Fruit fly (Drosophila melanogaster) whole organism, embryonic: ENCODE data around the gene CG31898.

Experiments
- Atf3 ChIP-seq: fragments of 200-800 bp; sonication (Bioruptor generic); optimal IDR thresholded peaks from 3 replicates; lab custom pipeline; 2016; ENCODE audit warnings: missing biosample characterization, missing genetic modification characterization
- B-H1 ChIP-seq: fragments of 200-800 bp; sonication (Bioruptor generic); IDR thresholded peaks from 3 replicates; pipeline ENCODE4 v1.3.6; 2022; ENCODE audit warnings: missing biosample characterization, missing genetic modification characterization
- CG10147 ChIP-seq: fragments of 200-800 bp; sonication (Bioruptor generic); optimal IDR thresholded peaks from 2 replicates; lab custom pipeline; 2019; ENCODE audit warnings: missing biosample characterization, mild to moderate bottlenecking, missing genetic modification characterization, moderate library complexity
- CG10267 ChIP-seq: fragments of 200-800 bp; sonication (Bioruptor generic); optimal IDR thresholded peaks from 2 replicates; lab custom pipeline; 2018; ENCODE audit warnings: missing biosample characterization, mild to moderate bottlenecking, missing genetic modification characterization, moderate library complexity
- CG11504 ChIP-seq: fragments of 200-800 bp; sonication (Bioruptor generic); optimal IDR thresholded peaks from 3 replicates; lab custom pipeline; 2019; ENCODE audit warnings: missing biosample characterization, mild to moderate bottlenecking, missing genetic modification characterization, moderate library complexity
- CG12104 ChIP-seq: fragments of 200-800 bp; sonication (Bioruptor generic); optimal IDR thresholded peaks from 3 replicates; lab custom pipeline; 2016; ENCODE audit warnings: missing biosample characterization, missing genetic modification characterization
- CG12236 ChIP-seq: fragments of 200-800 bp; sonication (Bioruptor generic); optimal IDR thresholded peaks from 2 replicates; lab custom pipeline; 2016; ENCODE audit warnings: missing biosample characterization, missing genetic modification characterization
- CG13624 ChIP-seq: fragments of 200-800 bp; sonication (Bioruptor generic); optimal IDR thresholded peaks from 2 replicates; lab custom pipeline; 2016; ENCODE audit warnings: missing biosample characterization, missing genetic modification characterization
- CG14050 ChIP-seq: fragments of 200-800 bp; sonication (Bioruptor generic); IDR thresholded peaks from 3 replicates; pipeline ENCODE4 v1.3.6; 2022; ENCODE audit warnings: missing biosample characterization, missing genetic modification characterization
- CG15696 ChIP-seq: fragments of 200-800 bp; sonication (Bioruptor generic); optimal IDR thresholded peaks from 2 replicates; lab custom pipeline; 2019; ENCODE audit warnings: missing biosample characterization, mild to moderate bottlenecking, missing genetic modification characterization, moderate library complexity
- CG16815 ChIP-seq: fragments of 200-800 bp; sonication (Bioruptor generic); optimal IDR thresholded peaks from 3 replicates; lab custom pipeline; 2017; ENCODE audit warnings: missing biosample characterization, mild to moderate bottlenecking, missing genetic modification characterization
- CG17328 ChIP-seq: fragments of 200-800 bp; sonication (Bioruptor generic); IDR thresholded peaks from 2 replicates; pipeline ENCODE4 v1.3.6; 2022; ENCODE audit warnings: missing biosample characterization, missing genetic modification characterization
- CG17829 ChIP-seq: fragments of 200-800 bp; optimal IDR thresholded peaks from 2 replicates; lab custom pipeline; 2019; ENCODE audit warnings: missing biosample characterization, mild to moderate bottlenecking, missing genetic modification characterization, moderate library complexity
- CG18262 ChIP-seq: fragments of 200-800 bp; optimal IDR thresholded peaks from 3 replicates; lab custom pipeline; 2019; ENCODE audit warnings: missing biosample characterization, mild to moderate bottlenecking, missing genetic modification characterization, moderate library complexity
- CG1832 ChIP-seq: fragments of 200-800 bp; sonication (Bioruptor generic); optimal IDR thresholded peaks from 2 replicates; lab custom pipeline; 2017; ENCODE audit warnings: missing biosample characterization, mild to moderate bottlenecking, missing genetic modification characterization, inconsistent platforms
- CG2202 ChIP-seq: fragments of 200-800 bp; sonication (Bioruptor generic); optimal IDR thresholded peaks from 2 replicates; lab custom pipeline; 2018; ENCODE audit warnings: missing biosample characterization, mild to moderate bottlenecking, missing genetic modification characterization
- CG5245 ChIP-seq: fragments of 200-800 bp; sonication (Bioruptor generic); optimal IDR thresholded peaks from 3 replicates; lab custom pipeline; 2016; ENCODE audit warnings: missing biosample characterization, missing genetic modification characterization
- CG7786 ChIP-seq: fragments of 200-800 bp; sonication (Bioruptor generic); optimal IDR thresholded peaks from 2 replicates; lab custom pipeline; 2016; ENCODE audit warnings: missing biosample characterization, missing genetic modification characterization
- CHES-1-like ChIP-seq: fragments of 200-800 bp; sonication (Bioruptor generic); optimal IDR thresholded peaks from 2 replicates; lab custom pipeline; 2016; ENCODE audit warnings: missing biosample characterization, missing genetic modification characterization
- Dip2 ChIP-seq: fragments of 200-800 bp; sonication (Bioruptor generic); IDR thresholded peaks from 2 replicates; pipeline ENCODE4 v1.3.6; 2022; ENCODE audit warnings: missing biosample characterization, missing genetic modification characterization
- Doc2 ChIP-seq: fragments of 200-800 bp; sonication (Bioruptor generic); IDR thresholded peaks from 2 replicates; pipeline ENCODE4 v1.3.6; 2022; ENCODE audit warnings: missing biosample characterization, missing genetic modification characterization
- Gug ChIP-seq: fragments of 200-800 bp; sonication (Bioruptor generic); IDR thresholded peaks from 4 replicates; pipeline ENCODE4 v1.3.6; 2022; ENCODE audit warnings: missing biosample characterization, missing genetic modification characterization
- HLHmδ ChIP-seq: fragments of 200-800 bp; sonication (Bioruptor generic); optimal IDR thresholded peaks from 2 replicates; lab custom pipeline; 2018; ENCODE audit warnings: missing biosample characterization, mild to moderate bottlenecking, missing genetic modification characterization, moderate library complexity
- Mrtf ChIP-seq: fragments of 200-800 bp; sonication (Bioruptor generic); IDR thresholded peaks from 3 replicates; pipeline ENCODE4 v1.3.6; 2022; ENCODE audit warnings: missing biosample characterization, missing genetic modification characterization
- NFAT ChIP-seq: fragments of 200-800 bp; sonication (Bioruptor generic); IDR thresholded peaks from 2 replicates; pipeline ENCODE4 v1.3.6; 2022; ENCODE audit warnings: missing biosample characterization, missing genetic modification characterization
- Pdp1 ChIP-seq, 2 experiments: fragments of 200-800 bp; sonication (Bioruptor generic); optimal IDR thresholded peaks; 3 replicates each; lab custom pipeline; 2016; ENCODE audit warnings: missing biosample characterization in 2 of 2, missing genetic modification characterization in 2 of 2, mild to moderate bottlenecking in 1 of 2, moderate library complexity in 1 of 2
- Sox100B ChIP-seq: fragments of 200-800 bp; sonication (Bioruptor generic); optimal IDR thresholded peaks from 3 replicates; lab custom pipeline; 2018; ENCODE audit warnings: missing biosample characterization, mild to moderate bottlenecking, missing genetic modification characterization
- Sox102F ChIP-seq: fragments of 200-800 bp; sonication (Bioruptor generic); optimal IDR thresholded peaks from 2 replicates; lab custom pipeline; 2018; ENCODE audit warnings: missing biosample characterization, mild to moderate bottlenecking, missing genetic modification characterization, moderate library complexity
- btn ChIP-seq: fragments of 200-800 bp; sonication (Bioruptor generic); optimal IDR thresholded peaks from 2 replicates; lab custom pipeline; 2016; ENCODE audit warnings: missing biosample characterization, missing genetic modification characterization
- cato ChIP-seq: fragments of 200-800 bp; sonication (Bioruptor generic); optimal IDR thresholded peaks from 2 replicates; lab custom pipeline; 2016; ENCODE audit warnings: missing biosample characterization, missing genetic modification characterization, borderline replicate concordance
- chinmo ChIP-seq: fragments of 200-800 bp; sonication (Bioruptor generic); IDR thresholded peaks from 4 replicates; pipeline ENCODE4 v1.3.6; 2022; ENCODE audit warnings: missing biosample characterization, missing genetic modification characterization; ENCODE audit not compliant: partially characterized antibody
- croc ChIP-seq: fragments of 200-800 bp; sonication (Bioruptor generic); conservative IDR thresholded peaks from 3 replicates; pipeline ENCODE4 v1.3.6; 2022; ENCODE audit warnings: missing biosample characterization, missing genetic modification characterization
- eve ChIP-seq, 2 experiments: fragments of >200 bp; optimal IDR thresholded peaks; 2 replicates each; lab custom pipeline; 2017; ENCODE audit warnings: missing biosample characterization in 2 of 2, missing genetic modification characterization in 2 of 2
- eyg ChIP-seq: fragments of 200-800 bp; sonication (Bioruptor generic); optimal IDR thresholded peaks from 3 replicates; lab custom pipeline; 2016; ENCODE audit warnings: missing biosample characterization, missing genetic modification characterization
- fd102C ChIP-seq: fragments of 200-800 bp; sonication (Bioruptor generic); optimal IDR thresholded peaks from 2 replicates; lab custom pipeline; 2018; ENCODE audit warnings: missing biosample characterization, mild to moderate bottlenecking, missing genetic modification characterization, moderate library complexity
- gro ChIP-seq: fragments of 200-800 bp; sonication (Bioruptor generic); optimal IDR thresholded peaks from 2 replicates; lab custom pipeline; 2016; ENCODE audit warnings: missing biosample characterization, missing genetic modification characterization
- h ChIP-seq: fragments of >200 bp; optimal IDR thresholded peaks from 2 replicates; lab custom pipeline; 2017
- ind ChIP-seq: fragments of 200-800 bp; sonication (Bioruptor generic); optimal IDR thresholded peaks from 3 replicates; lab custom pipeline; 2016; ENCODE audit warnings: missing biosample characterization, missing genetic modification characterization
- jumu ChIP-seq: fragments of 200-800 bp; sonication (Bioruptor generic); optimal IDR thresholded peaks from 3 replicates; lab custom pipeline; 2016; ENCODE audit warnings: missing biosample characterization, missing genetic modification characterization
- lmd ChIP-seq: fragments of 200-800 bp; sonication (Bioruptor generic); IDR thresholded peaks from 2 replicates; pipeline ENCODE4 v1.3.6; 2022; ENCODE audit warnings: missing biosample characterization, missing genetic modification characterization
- oc ChIP-seq: fragments of 200-800 bp; sonication (Bioruptor generic); optimal IDR thresholded peaks from 2 replicates; lab custom pipeline; 2018; ENCODE audit warnings: missing biosample characterization, mild to moderate bottlenecking, missing genetic modification characterization, moderate library complexity
- otp ChIP-seq: fragments of 200-800 bp; sonication (Bioruptor generic); IDR thresholded peaks from 3 replicates; pipeline ENCODE4, ENCODE4 v1.3.6; 2022; ENCODE audit warnings: missing biosample characterization, missing genetic modification characterization
- pfk ChIP-seq: fragments of 200-800 bp; sonication (Bioruptor generic); optimal IDR thresholded peaks from 2 replicates; lab custom pipeline; 2018; ENCODE audit warnings: missing biosample characterization, mild to moderate bottlenecking, missing genetic modification characterization, moderate library complexity
- pum ChIP-seq: fragments of 200-800 bp; sonication (Bioruptor generic); optimal IDR thresholded peaks from 2 replicates; lab custom pipeline; 2016; ENCODE audit warnings: missing biosample characterization, missing genetic modification characterization
- repo ChIP-seq: fragments of 200-800 bp; sonication (Bioruptor generic); optimal IDR thresholded peaks from 2 replicates; lab custom pipeline; 2016; ENCODE audit warnings: missing biosample characterization, missing genetic modification characterization
- row ChIP-seq: fragments of 200-800 bp; sonication (Bioruptor generic); IDR thresholded peaks from 3 replicates; pipeline ENCODE4 v1.3.6; 2022; ENCODE audit warnings: missing biosample characterization, missing genetic modification characterization
- run ChIP-seq: fragments of 200-800 bp; sonication (Bioruptor generic); optimal IDR thresholded peaks from 3 replicates; lab custom pipeline; 2018; ENCODE audit warnings: missing biosample characterization, mild to moderate bottlenecking, missing genetic modification characterization
- sqz ChIP-seq: fragments of 200-800 bp; sonication (Bioruptor generic); optimal IDR thresholded peaks from 3 replicates; lab custom pipeline; 2018; ENCODE audit warnings: missing biosample characterization, mild to moderate bottlenecking, missing genetic modification characterization
- sr ChIP-seq: fragments of 200-800 bp; sonication (Bioruptor generic); IDR thresholded peaks from 3 replicates; pipeline ENCODE4 v1.3.6; 2022; ENCODE audit warnings: missing biosample characterization, missing genetic modification characterization
- stwl ChIP-seq: fragments of 200-800 bp; sonication (Bioruptor generic); optimal IDR thresholded peaks from 3 replicates; lab custom pipeline; 2018; ENCODE audit warnings: missing biosample characterization, mild to moderate bottlenecking, missing genetic modification characterization, moderate library complexity
- sug ChIP-seq: fragments of 200-800 bp; optimal IDR thresholded peaks from 2 replicates; lab custom pipeline; 2019; ENCODE audit warnings: missing biosample characterization, mild to moderate bottlenecking, missing genetic modification characterization, moderate library complexity
- ttk ChIP-seq: fragments of 200-800 bp; sonication (Bioruptor generic); IDR thresholded peaks from 2 replicates; pipeline ENCODE4 v2.1.2; 2022; ENCODE audit warnings: missing biosample characterization, missing genetic modification characterization

CG31898 gene

dm6 chr2L:8381508-8382036 is 18.6 kb upstream of the CG31898 start, which contains the start of gene AlaRS (continued):
- TF ChIP-seq repo (GFP tag; lab: Kevin White, UChicago) (no peak), otp (GFP tag; lab: Robert Waterston, UW) (no peak), CG12236 (GFP tag; lab: Kevin White, UChicago) (no peak), Atf3 (GFP tag; lab: Kevin White, UChicago) (no peak), ttk (GFP tag; lab: Robert Waterston, UW) (no peak), fd102C (no peak), Sox102F (GFP tag; lab: Kevin White, UChicago) (peak; percentile 31), Sox100B (peak; percentile 26), CG10267 (tag; lab: Kevin White, UChicago) (peak; percentile 67), CG1832 (GFP tag; lab: Kevin White, UChicago) (no peak), Dip2 (no peak), B-H1 (GFP tag; lab: Robert Waterston, UW) (no peak), Mrtf (GFP tag; lab: Robert Waterston, UW) (no peak), sr (GFP tag; lab: Robert Waterston, UW) (no peak), lmd (GFP tag; lab: Robert Waterston, UW) (0 out of 2 replicates have a peak, but pooled peaks have one; percentile 14), CG13624 (GFP tag; lab: Kevin White, UChicago) (peak; percentile 20), chinmo (GFP tag; lab: Robert Waterston, UW) (peak; percentile 83; the same call in 2 of the 4 replicates), stwl (peak; percentile 45), CG7786 (GFP tag; lab: Kevin White, UChicago) (no peak), Gug (GFP tag; lab: Robert Waterston, UW) (no peak), CG14050 (GFP tag; lab: Robert Waterston, UW) (no peak; the same call in 2 of the 3 replicates), croc (GFP tag; lab: Robert Waterston, UW) (no peak), pum (peak; percentile 26), h (lab: Kevin White, UChicago) (no peak), sug (tag; lab: Kevin White, UChicago) (peak; percentile 33), row (peak; percentile 79), oc (tag; lab: Kevin White, UChicago) (no peak), btn (GFP tag; lab: Kevin White, UChicago) (no peak), pfk (GFP tag; lab: Kevin White, UChicago) (no peak), jumu (GFP tag; lab: Kevin White, UChicago) (no peak), eyg (GFP tag; lab: Kevin White, UChicago) (no peak), NFAT (GFP tag; lab: Robert Waterston, UW) (no peak), CG16815 (GFP tag; lab: Kevin White, UChicago) (no peak), CG10147 (GFP tag; lab: Kevin White, UChicago) (peak; percentile 21), Doc2 (GFP tag; lab: Robert Waterston, UW) (no peak), run (tag; lab: Kevin White, UChicago) (no peak), ind (GFP tag; lab: Kevin White, UChicago) (peak; percentile 25), sqz (GFP tag; lab: Kevin White, UChicago) (peak; percentile 14), HLHmδ (no peak), CG11504 (tag; lab: Kevin White, UChicago) (peak; percentile 42), CG5245 (GFP tag; lab: Kevin White, UChicago) (no peak), eve (GFP tag; optimal IDR thresholded peaks at IDR 0.05; lab: Kevin White, UChicago) (no peak), gro (GFP tag; lab: Kevin White, UChicago) (peak; percentile 22), CG12104 (no peak), CG18262 (tag; lab: Kevin White, UChicago) (peak; percentile 53), CHES-1-like (GFP tag; lab: Kevin White, UChicago) (no peak), CG15696 (tag; lab: Kevin White, UChicago) (no peak), CG17328 (GFP tag; lab: Robert Waterston, UW) (peak; percentile 23; the same call in 1 of the 2 replicates), CG17829 (tag; lab: Kevin White, UChicago) (peak; percentile 67), Pdp1 (GFP tag; optimal IDR thresholded peaks at IDR 0.05; lab: Kevin White, UChicago) (peak in 1 of 2 experiments; percentile 60), cato (GFP tag; lab: Kevin White, UChicago) (no peak), CG2202 (no peak)
